Fruit fly (Drosophila melanogaster): ENCODE data around the gene Saf-B.

The Saf-B gene

DNA sequence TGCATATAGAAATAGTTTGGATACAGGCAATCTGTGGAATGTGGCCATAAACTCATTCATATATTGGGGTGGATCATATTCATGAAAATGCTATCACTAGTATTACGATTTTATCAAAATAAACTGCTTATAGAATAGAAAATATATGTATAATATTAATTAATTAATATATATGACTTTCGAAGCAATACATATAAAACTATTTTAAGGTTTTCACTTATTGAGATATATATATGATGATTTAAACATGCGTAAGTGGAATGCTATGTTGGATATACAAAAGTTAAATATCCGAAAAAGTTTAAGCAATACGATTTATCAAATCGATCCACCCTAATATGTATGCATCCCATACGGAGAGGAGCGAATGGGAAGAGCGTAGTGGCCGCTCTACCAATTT, 18.7 kb upstream of the Saf-B start (continued):
- TF ChIP-seq sc (optimal IDR thresholded peaks at IDR 0.05) (no peak), sc (GFP tag; optimal IDR thresholded peaks at IDR 0.05) (no peak), bbx (GFP tag; IDR thresholded peaks at IDR 0.05; ENCODE audit: partially characterized antibody) (no peak), CG13296 (GFP tag; optimal IDR thresholded peaks at IDR 0.05) (peak; percentile 52), CG3281 (GFP tag; optimal IDR thresholded peaks at IDR 0.05) (peak; percentile 33), sd (tag; optimal IDR thresholded peaks at IDR 0.05) (peak; percentile 64), CG31388 (GFP tag; optimal IDR thresholded peaks at IDR 0.05) (no peak), stc (GFP tag; IDR thresholded peaks at IDR 0.05) (peak; percentile 31; the same call in 1 of the 2 replicates), NC2β (GFP tag; optimal IDR thresholded peaks at IDR 0.05) (no peak), ERR (GFP tag; optimal IDR thresholded peaks at IDR 0.05) (no peak), CG2889 (GFP tag; IDR thresholded peaks at IDR 0.05) (no peak), CG31224 (GFP tag; IDR thresholded peaks at IDR 0.05) (no peak), Ssrp (tag; optimal IDR thresholded peaks at IDR 0.05) (peak; percentile 25), NK7.1 (GFP tag; optimal IDR thresholded peaks at IDR 0.05) (no peak), sr (GFP tag; IDR thresholded peaks at IDR 0.05) (no peak), D19B (GFP tag; optimal IDR thresholded peaks at IDR 0.05) (no peak), exex (tag; optimal IDR thresholded peaks at IDR 0.05) (no peak), odd (GFP tag; optimal IDR thresholded peaks at IDR 0.05) (no peak), slbo (GFP tag; IDR thresholded peaks at IDR 0.05) (0 out of 2 replicates have a peak, but pooled peaks have one; percentile 12), hkb (optimal IDR thresholded peaks at IDR 0.05) (no peak), hkb (GFP tag; IDR thresholded peaks at IDR 0.05) (peak; percentile 15; the same call in 1 of the 2 replicates), CG43689 (GFP tag; IDR thresholded peaks at IDR 0.05) (no peak), chn (GFP tag; optimal IDR thresholded peaks at IDR 0.05) (no peak), CG10979 (tag; optimal IDR thresholded peaks at IDR 0.05) (no peak), salm (tag; optimal IDR thresholded peaks at IDR 0.05) (peak; percentile 53), corto (GFP tag; optimal IDR thresholded peaks at IDR 0.05) (no peak), CG1233 (GFP tag; optimal IDR thresholded peaks at IDR 0.05) (peak; percentile 3), CG2712 (tag; optimal IDR thresholded peaks at IDR 0.05) (peak; percentile 57), bowl (GFP tag; IDR thresholded peaks at IDR 0.05) (no peak), row (GFP tag; IDR thresholded peaks at IDR 0.05) (peak; percentile 16; the same call in 1 of the 3 replicates), Gug (GFP tag; IDR thresholded peaks at IDR 0.05) (no peak), CG4707 (GFP tag; optimal IDR thresholded peaks at IDR 0.05) (no peak), CG13894 (tag; optimal IDR thresholded peaks at IDR 0.05) (no peak), HLH4C (GFP tag; IDR thresholded peaks at IDR 0.05; ENCODE audit: partially characterized antibody) (no peak), CG14441 (GFP tag; IDR thresholded peaks at IDR 0.05) (no peak), kah (GFP tag; optimal IDR thresholded peaks at IDR 0.05) (peak; percentile 1), Nf-YB (GFP tag; optimal IDR thresholded peaks at IDR 0.05) (peak; percentile 11), Dip3 (GFP tag; optimal IDR thresholded peaks at IDR 0.05) (no peak), run (tag; optimal IDR thresholded peaks at IDR 0.05) (peak; percentile 30), sna (GFP tag; IDR thresholded peaks at IDR 0.05; ENCODE audit: partially characterized antibody) (no peak), Trl (optimal IDR thresholded peaks at IDR 0.05) (peak; percentile 2 to 21), Trl (GFP tag; optimal IDR thresholded peaks at IDR 0.05) (no peak), CG16815 (GFP tag; optimal IDR thresholded peaks at IDR 0.05) (no peak), grau (tag; optimal IDR thresholded peaks at IDR 0.05) (peak; percentile 51), fd96Cb (tag; optimal IDR thresholded peaks at IDR 0.05) (no peak), CG12391 (tag; optimal IDR thresholded peaks at IDR 0.05) (no peak), HLH3B (GFP tag; IDR thresholded peaks at IDR 0.05) (peak; percentile 39; the same call in 1 of the 2 replicates), CG14860 (GFP tag; IDR thresholded peaks at IDR 0.05; ENCODE audit: partially characterized antibody) (no peak), B-H2 (GFP tag; optimal IDR thresholded peaks at IDR 0.05) (no peak), so (GFP tag; IDR thresholded peaks at IDR 0.05) (no peak), klu (GFP tag; IDR thresholded peaks at IDR 0.05) (no peak), toy (GFP tag; IDR thresholded peaks at IDR 0.05) (no peak)

All from whole organism, embryonic.